Fruit fly (Drosophila melanogaster): ENCODE results near the gene spdi.

Gene spdi

DNA sequence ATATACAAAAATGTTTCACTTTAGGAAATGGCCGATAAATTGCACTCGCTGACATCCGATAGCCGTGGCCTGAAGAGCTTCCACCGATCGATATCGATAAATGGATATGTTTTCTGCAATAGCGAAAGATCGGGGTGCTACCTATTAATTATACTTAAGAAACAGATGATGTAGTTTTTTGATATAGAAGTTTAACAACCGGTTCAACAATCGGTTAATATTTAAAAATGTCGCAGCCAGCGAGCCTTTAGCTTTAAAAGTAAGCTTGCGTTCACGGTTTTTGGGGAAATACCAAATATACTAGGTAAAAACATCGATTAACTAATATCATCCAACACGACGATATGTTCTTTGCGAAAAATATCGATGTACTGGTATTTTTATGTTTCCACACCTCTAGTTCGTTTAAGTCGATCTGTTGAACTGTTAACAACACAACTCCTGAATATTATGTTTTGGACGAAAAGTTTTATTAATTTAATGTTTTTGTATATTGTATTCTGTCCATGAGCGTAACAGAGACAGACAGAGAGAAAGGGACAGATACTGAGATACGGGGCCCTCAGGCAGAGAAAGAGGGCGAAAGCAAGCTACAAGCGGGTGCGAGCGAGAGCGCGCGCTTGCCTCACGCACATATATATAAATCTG, 15.6 kb upstream of the spdi start, which contains the start of gene Dredd (continued):
- TF ChIP-seq bbx (GFP tag; IDR thresholded peaks at IDR 0.05; ENCODE audit: partially characterized antibody) (peak; percentile 84), caup (GFP tag; optimal IDR thresholded peaks at IDR 0.05; ENCODE audit: severe bottlenecking) (no peak), CG5953 (GFP tag; IDR thresholded peaks at IDR 0.05) (no peak), CG2199 (GFP tag; IDR thresholded peaks at IDR 0.05) (0 out of 3 replicates have a peak, but pooled peaks have one; percentile 19), knrl (GFP tag; IDR thresholded peaks at IDR 0.05; ENCODE audit: partially characterized antibody) (peak; percentile 90), chinmo (GFP tag; IDR thresholded peaks at IDR 0.05; ENCODE audit: partially characterized antibody) (peak; percentile 85; the same call in 1 of the 4 replicates), croc (GFP tag; conservative IDR thresholded peaks at IDR 0.05) (no peak), Awh (GFP tag; IDR thresholded peaks at IDR 0.05) (no peak), Pdp1 (GFP tag; optimal IDR thresholded peaks at IDR 0.05) (no peak), pb (GFP tag; optimal IDR thresholded peaks at IDR 0.05) (no peak), CG16779 (GFP tag; IDR thresholded peaks at IDR 0.05) (no peak), sqz (GFP tag; optimal IDR thresholded peaks at IDR 0.05) (peak; percentile 51), Spps (tag; optimal IDR thresholded peaks at IDR 0.05) (no peak), pan (optimal IDR thresholded peaks at IDR 0.05) (no peak), pan (GFP tag; optimal IDR thresholded peaks at IDR 0.05 in 1 of 2, IDR thresholded peaks at IDR 0.05 in 1 of 2) (no peak), CG1602 (GFP tag; optimal IDR thresholded peaks at IDR 0.05) (no peak), CG8944 (GFP tag; optimal IDR thresholded peaks at IDR 0.05) (no peak), dati (GFP tag; IDR thresholded peaks at IDR 0.05) (no peak), chn (GFP tag; optimal IDR thresholded peaks at IDR 0.05) (no peak), NfI (GFP tag; optimal IDR thresholded peaks at IDR 0.05) (no peak), CG13775 (GFP tag; optimal IDR thresholded peaks at IDR 0.05) (no peak), gfzf (GFP tag; optimal IDR thresholded peaks at IDR 0.05) (peak; percentile 61), Nf-YA (GFP tag; IDR thresholded peaks at IDR 0.05) (no peak), CG34224 (GFP tag; IDR thresholded peaks at IDR 0.05; ENCODE audit: partially characterized antibody) (peak; percentile 84; the same call in 2 of the 3 replicates), CG4282 (GFP tag; optimal IDR thresholded peaks at IDR 0.05) (no peak), Trl (optimal IDR thresholded peaks at IDR 0.05) (no peak), Trl (GFP tag; optimal IDR thresholded peaks at IDR 0.05) (no peak), Nf-YB (GFP tag; optimal IDR thresholded peaks at IDR 0.05) (no peak), gem (tag; optimal IDR thresholded peaks at IDR 0.05) (no peak), kni (GFP tag; optimal IDR thresholded peaks at IDR 0.05) (no peak), Dref (GFP tag; IDR thresholded peaks at IDR 0.05) (peak; percentile 76), Dll (GFP tag; IDR thresholded peaks at IDR 0.05; ENCODE audit: partially characterized antibody) (peak; percentile 93), NK7.1 (GFP tag; optimal IDR thresholded peaks at IDR 0.05) (no peak), hbn (GFP tag; IDR thresholded peaks at IDR 0.05; ENCODE audit: partially characterized antibody) (peak; percentile 81), MBD-R2 (GFP tag; IDR thresholded peaks at IDR 0.05) (0 out of 2 replicates have a peak, but pooled peaks have one; percentile 9), CG30403 (GFP tag; optimal IDR thresholded peaks at IDR 0.05) (no peak), Side (GFP tag; optimal IDR thresholded peaks at IDR 0.05) (no peak), phol (tag; optimal IDR thresholded peaks at IDR 0.05) (peak; percentile 36), CG6813 (GFP tag; optimal IDR thresholded peaks at IDR 0.05) (no peak), CG9609 (GFP tag; optimal IDR thresholded peaks at IDR 0.05) (no peak), CG14965 (GFP tag; optimal IDR thresholded peaks at IDR 0.05; ENCODE audit: borderline replicate concordance) (no peak), esg (GFP tag; conservative IDR thresholded peaks at IDR 0.05) (no peak), CG14710 (tag; optimal IDR thresholded peaks at IDR 0.05) (peak; percentile 67), CG12219 (GFP tag; optimal IDR thresholded peaks at IDR 0.05) (no peak), ewg (GFP tag; optimal IDR thresholded peaks at IDR 0.05) (no peak), CG4617 (GFP tag; optimal IDR thresholded peaks at IDR 0.05; ENCODE audit: borderline replicate concordance) (no peak), Jarid2 (GFP tag; optimal IDR thresholded peaks at IDR 0.05) (no peak), CG12769 (tag; optimal IDR thresholded peaks at IDR 0.05) (no peak), nmo (GFP tag; optimal IDR thresholded peaks at IDR 0.05) (peak; percentile 26), Hr39 (optimal IDR thresholded peaks at IDR 0.05) (no peak)
